Comparison of ENCODE assay signal across 5 fruit fly cellular contexts in genomic region chr2L:2214004-2214403, dm6.
TF ChIP-seq lines count a peak whose summit lies in the region.

TSS of gene Uch (minus strand) at chr2L:2214211.
TSS of gene CG34174 (plus strand) at chr2L:2214266.

- no peak for TF ChIP-seq CTCF in whole organism, embryonic (GFP tag; optimal IDR thresholded peaks at IDR 0.05; lab: Kevin White, UChicago)

TF ChIP-seq in whole organism, adult, 20 proteins besides CTCF, POLR2A, EP300 and RAD21 (continues in another document):
- TF ChIP-seq Hr96 (GFP tag; optimal IDR thresholded peaks at IDR 0.05; lab: Kevin White, UChicago) (no peak), ovo (GFP tag; optimal IDR thresholded peaks at IDR 0.05; lab: Kevin White, UChicago) (peak; percentile 25), kay (GFP tag; lab: Kevin White, UChicago; ENCODE audit: borderline replicate concordance) (no peak), pad (GFP tag; optimal IDR thresholded peaks at IDR 0.05; lab: Kevin White, UChicago) (peak; percentile 64), CG7101 (tag; optimal IDR thresholded peaks at IDR 0.05; lab: Kevin White, UChicago) (peak; percentile 62), CG33017 (tag; optimal IDR thresholded peaks at IDR 0.05; lab: Kevin White, UChicago) (no peak), cic (GFP tag; optimal IDR thresholded peaks at IDR 0.05; lab: Kevin White, UChicago) (peak; percentile 49), cnc (optimal IDR thresholded peaks at IDR 0.05; lab: Kevin White, UChicago) (no peak), CG12768 (GFP tag; optimal IDR thresholded peaks at IDR 0.05; lab: Kevin White, UChicago) (peak; percentile 24), CG7045 (GFP tag; optimal IDR thresholded peaks at IDR 0.05; lab: Kevin White, UChicago) (peak; percentile 11), CG5204 (GFP tag; optimal IDR thresholded peaks at IDR 0.05; lab: Kevin White, UChicago) (no peak), toe (GFP tag; optimal IDR thresholded peaks at IDR 0.05; lab: Kevin White, UChicago) (no peak), CG14711 (tag; optimal IDR thresholded peaks at IDR 0.05; lab: Kevin White, UChicago) (peak; percentile 7), Clk (GFP tag; optimal IDR thresholded peaks at IDR 0.05; lab: Kevin White, UChicago) (no peak), bab1 (GFP tag; optimal IDR thresholded peaks at IDR 0.05; lab: Kevin White, UChicago) (peak; percentile 87), Mnt (GFP tag; optimal IDR thresholded peaks at IDR 0.05; lab: Kevin White, UChicago) (peak; percentile 54), tj (GFP tag; optimal IDR thresholded peaks at IDR 0.05; lab: Kevin White, UChicago) (no peak), CG1620 (GFP tag; optimal IDR thresholded peaks at IDR 0.05; lab: Kevin White, UChicago) (peak; percentile 42)

TF ChIP-seq in whole organism, embryonic, 481 proteins besides CTCF, POLR2A, EP300 and RAD21 (continues in another document):
- TF ChIP-seq eve (GFP tag; optimal IDR thresholded peaks at IDR 0.05; lab: Kevin White, UChicago) (no peak), lab (GFP tag; optimal IDR thresholded peaks at IDR 0.05; lab: Kevin White, UChicago) (no peak), CG13894 (tag; optimal IDR thresholded peaks at IDR 0.05; lab: Kevin White, UChicago) (peak; percentile 61), cg (GFP tag; optimal IDR thresholded peaks at IDR 0.05; lab: Kevin White, UChicago) (no peak), Rfx (GFP tag; IDR thresholded peaks at IDR 0.05; lab: Robert Waterston, UW) (no peak), Dp (GFP tag; optimal IDR thresholded peaks at IDR 0.05; lab: Kevin White, UChicago) (peak; percentile 50), CG18262 (tag; optimal IDR thresholded peaks at IDR 0.05; lab: Kevin White, UChicago) (peak; percentile 28), Kr (GFP tag; optimal IDR thresholded peaks at IDR 0.05; lab: Kevin White, UChicago) (no peak), CG6689 (GFP tag; IDR thresholded peaks at IDR 0.05; lab: Robert Waterston, UW) (no peak), bsh (GFP tag; optimal IDR thresholded peaks at IDR 0.05; lab: Kevin White, UChicago) (peak in 1 of 2 experiments; percentile 11), zen2 (GFP tag; IDR thresholded peaks at IDR 0.05; lab: Robert Waterston, UW; ENCODE audit: partially characterized antibody) (peak; percentile 65; the same call in 2 of the 3 replicates), tup (GFP tag; optimal IDR thresholded peaks at IDR 0.05; lab: Kevin White, UChicago) (no peak), Opbp (GFP tag; IDR thresholded peaks at IDR 0.05; lab: Robert Waterston, UW; ENCODE audit: partially characterized antibody) (0 out of 3 replicates have a peak, but pooled peaks have one; percentile 17), sug (tag; optimal IDR thresholded peaks at IDR 0.05; lab: Kevin White, UChicago) (peak; percentile 48), knrl (GFP tag; IDR thresholded peaks at IDR 0.05; lab: Robert Waterston, UW; ENCODE audit: partially characterized antibody) (peak; percentile 80), CG4360 (GFP tag; IDR thresholded peaks at IDR 0.05; lab: Robert Waterston, UW) (no peak), scrt (GFP tag; optimal IDR thresholded peaks at IDR 0.05; lab: Kevin White, UChicago) (peak; percentile 12), sima (GFP tag; optimal IDR thresholded peaks at IDR 0.05; lab: Kevin White, UChicago) (no peak)

TF ChIP-seq in whole organism, prepupa, 60 proteins besides CTCF, POLR2A, EP300 and RAD21:
- TF ChIP-seq Smox (GFP tag; optimal IDR thresholded peaks at IDR 0.05; lab: Kevin White, UChicago) (no peak), Gug (GFP tag; IDR thresholded peaks at IDR 0.05; lab: Robert Waterston, UW) (no peak), CG10631 (GFP tag; optimal IDR thresholded peaks at IDR 0.05; lab: Kevin White, UChicago) (no peak), fkh (GFP tag; optimal IDR thresholded peaks at IDR 0.05; lab: Kevin White, UChicago) (peak; percentile 96), Eip78C (GFP tag; lab: Kevin White, UChicago) (peak; percentile 54), lz (GFP tag; optimal IDR thresholded peaks at IDR 0.05; lab: Kevin White, UChicago) (peak; percentile 40), dsx (GFP tag; optimal IDR thresholded peaks at IDR 0.05; lab: Kevin White, UChicago; ENCODE audit: poor library complexity, severe bottlenecking) (no peak), CG6163 (GFP tag; IDR thresholded peaks at IDR 0.05; lab: Robert Waterston, UW) (no peak), esn (GFP tag; optimal IDR thresholded peaks at IDR 0.05; lab: Kevin White, UChicago) (peak; percentile 53), Sox14 (GFP tag; optimal IDR thresholded peaks at IDR 0.05; lab: Kevin White, UChicago) (peak; percentile 70), cyc (GFP tag; optimal IDR thresholded peaks at IDR 0.05; lab: Kevin White, UChicago) (peak; percentile 21), CG34406 (GFP tag; optimal IDR thresholded peaks at IDR 0.05; lab: Kevin White, UChicago) (no peak), topi (GFP tag; optimal IDR thresholded peaks at IDR 0.05; lab: Kevin White, UChicago) (peak; percentile 36), CG6808 (GFP tag; optimal IDR thresholded peaks at IDR 0.05; lab: Kevin White, UChicago) (no peak), pdm3 (GFP tag; optimal IDR thresholded peaks at IDR 0.05; lab: Kevin White, UChicago) (no peak), fd85E (GFP tag; optimal IDR thresholded peaks at IDR 0.05; lab: Kevin White, UChicago) (no peak), CG3032 (tag; optimal IDR thresholded peaks at IDR 0.05; lab: Kevin White, UChicago) (peak; percentile 18)

TF ChIP-seq in whole organism, pupa, 21 proteins besides CTCF, POLR2A, EP300 and RAD21:
- TF ChIP-seq Snoo (tag; optimal IDR thresholded peaks at IDR 0.05; lab: Kevin White, UChicago) (peak; percentile 15), CG15710 (tag; optimal IDR thresholded peaks at IDR 0.05; lab: Kevin White, UChicago) (peak; percentile 67), CG9948 (tag; optimal IDR thresholded peaks at IDR 0.05; lab: Kevin White, UChicago) (no peak)

TF ChIP-seq in whole organism, wandering third instar larva, 38 proteins besides CTCF, POLR2A, EP300 and RAD21:
- TF ChIP-seq dmrt93B (GFP tag; optimal IDR thresholded peaks at IDR 0.05; lab: Kevin White, UChicago), result no peak
- peak; percentile 2 for TF ChIP-seq psq (GFP tag; optimal IDR thresholded peaks at IDR 0.05; lab: Kevin White, UChicago)
- no peak for TF ChIP-seq sage (GFP tag; optimal IDR thresholded peaks at IDR 0.05; lab: Kevin White, UChicago)
- TF ChIP-seq woc (GFP tag; optimal IDR thresholded peaks at IDR 0.05; lab: Kevin White, UChicago), result no peak
- TF ChIP-seq GATAd (GFP tag; optimal IDR thresholded peaks at IDR 0.05; lab: Kevin White, UChicago), result no peak
- no peak for TF ChIP-seq CG32264 (GFP tag; optimal IDR thresholded peaks at IDR 0.05; lab: Kevin White, UChicago)
- TF ChIP-seq lola (GFP tag; optimal IDR thresholded peaks at IDR 0.05; lab: Kevin White, UChicago), result no peak
- TF ChIP-seq HLH106 (tag; optimal IDR thresholded peaks at IDR 0.05; lab: Kevin White, UChicago), result peak; percentile 32
- peak; percentile 73 for TF ChIP-seq rgr (GFP tag; optimal IDR thresholded peaks at IDR 0.05; lab: Kevin White, UChicago)
- TF ChIP-seq foxo (GFP tag; optimal IDR thresholded peaks at IDR 0.05; lab: Kevin White, UChicago), result peak in 1 of 2 experiments; percentile 30
- peak; percentile 36 for TF ChIP-seq OdsH (GFP tag; optimal IDR thresholded peaks at IDR 0.05; lab: Kevin White, UChicago)
- no peak for TF ChIP-seq Mio (GFP tag; optimal IDR thresholded peaks at IDR 0.05; lab: Kevin White, UChicago)
- no peak for TF ChIP-seq pan (optimal IDR thresholded peaks at IDR 0.05; lab: Kevin White, UChicago)
- TF ChIP-seq N (GFP tag; optimal IDR thresholded peaks at IDR 0.05; lab: Kevin White, UChicago), result no peak
- TF ChIP-seq tai (GFP tag; optimal IDR thresholded peaks at IDR 0.05; lab: Kevin White, UChicago), result no peak
- TF ChIP-seq Myc (optimal IDR thresholded peaks at IDR 0.05; lab: Kevin White, UChicago), result no peak
- no peak for TF ChIP-seq Hr78 (GFP tag; optimal IDR thresholded peaks at IDR 0.05; lab: Kevin White, UChicago)
- no peak for TF ChIP-seq br (GFP tag; optimal IDR thresholded peaks at IDR 0.05; lab: Kevin White, UChicago)
- no peak for TF ChIP-seq Vsx2 (GFP tag; optimal IDR thresholded peaks at IDR 0.05; lab: Kevin White, UChicago; ENCODE audit: partially characterized antibody)
- TF ChIP-seq Sp1 (GFP tag; optimal IDR thresholded peaks at IDR 0.05; lab: Kevin White, UChicago), result peak; percentile 64
- no peak for TF ChIP-seq Hr83 (GFP tag; optimal IDR thresholded peaks at IDR 0.05; lab: Kevin White, UChicago; ENCODE audit: poor library complexity, severe bottlenecking)
- no peak for TF ChIP-seq Abd-B (GFP tag; optimal IDR thresholded peaks at IDR 0.05; lab: Kevin White, UChicago)
- TF ChIP-seq sv (GFP tag; optimal IDR thresholded peaks at IDR 0.05; lab: Kevin White, UChicago), result no peak
- TF ChIP-seq dsf (GFP tag; optimal IDR thresholded peaks at IDR 0.05; lab: Kevin White, UChicago; ENCODE audit: borderline replicate concordance), result no peak
- no peak for TF ChIP-seq brk (GFP tag; optimal IDR thresholded peaks at IDR 0.05; lab: Kevin White, UChicago)
- no peak for TF ChIP-seq Rel (GFP tag; optimal IDR thresholded peaks at IDR 0.05; lab: Kevin White, UChicago)
- TF ChIP-seq Rel (tag; optimal IDR thresholded peaks at IDR 0.05; lab: Kevin White, UChicago), result peak; percentile 52
- no peak for TF ChIP-seq CrebA (GFP tag; optimal IDR thresholded peaks at IDR 0.05; lab: Kevin White, UChicago; ENCODE audit: borderline replicate concordance)
- no peak for TF ChIP-seq Dfd (GFP tag; optimal IDR thresholded peaks at IDR 0.05; lab: Kevin White, UChicago)
- no peak for TF ChIP-seq jim (GFP tag; optimal IDR thresholded peaks at IDR 0.05; lab: Kevin White, UChicago)
- TF ChIP-seq dl (GFP tag; optimal IDR thresholded peaks at IDR 0.05; lab: Kevin White, UChicago; ENCODE audit: insufficient read depth in 1 of 2, partially characterized antibody in 2 of 2), result no peak
- TF ChIP-seq fru (GFP tag; optimal IDR thresholded peaks at IDR 0.05; lab: Kevin White, UChicago), result no peak
- TF ChIP-seq CG9705 (GFP tag; optimal IDR thresholded peaks at IDR 0.05; lab: Kevin White, UChicago), result peak; percentile 55
- peak; percentile 3 for TF ChIP-seq ey (GFP tag; optimal IDR thresholded peaks at IDR 0.05; lab: Kevin White, UChicago)
- TF ChIP-seq Hnf4 (GFP tag; optimal IDR thresholded peaks at IDR 0.05; lab: Kevin White, UChicago), result no peak
- no peak for TF ChIP-seq Jra (GFP tag; optimal IDR thresholded peaks at IDR 0.05; lab: Kevin White, UChicago)
- TF ChIP-seq h (GFP tag; optimal IDR thresholded peaks at IDR 0.05; lab: Kevin White, UChicago), result peak; percentile 67
- no peak for TF ChIP-seq usp (GFP tag; optimal IDR thresholded peaks at IDR 0.05; lab: Kevin White, UChicago)
- no peak for TF ChIP-seq Dif (GFP tag; optimal IDR thresholded peaks at IDR 0.05; lab: Kevin White, UChicago; ENCODE audit: partially characterized antibody)
